Worm (Caenorhabditis elegans) whole organism, early embryonic: ENCODE results near the gene K09A11.1.

Source experiments
- B0310.2 ChIP-seq: sonication (generic microtip); optimal IDR thresholded peaks from 2 replicates; lab custom pipeline; 2016; ENCODE audit warnings: mild to moderate bottlenecking, missing genetic modification characterization, missing compliant biosample characterization
- F13C5.2 ChIP-seq: sonication (generic microtip); optimal IDR thresholded peaks from 2 replicates; lab custom pipeline; 2017; ENCODE audit warnings: mild to moderate bottlenecking, missing genetic modification characterization, inconsistent platforms, missing compliant biosample characterization
- aly-1 ChIP-seq: sonication (generic microtip); optimal IDR thresholded peaks from 2 replicates; lab custom pipeline; 2016; ENCODE audit warnings: missing genetic modification characterization, missing compliant biosample characterization
- ama-1 ChIP-seq: fragments of 150-350 bp; optimal IDR thresholded peaks from 2 replicates; lab custom pipeline; 2014
- ceh-13 ChIP-seq: fragments of 200-800 bp; sonication (Bioruptor generic); optimal IDR thresholded peaks from 2 replicates; lab custom pipeline; 2018; ENCODE audit warnings: mild to moderate bottlenecking, missing genetic modification characterization, missing compliant biosample characterization
- ceh-36 ChIP-seq: sonication (generic microtip); optimal IDR thresholded peaks from 2 replicates; lab custom pipeline; 2016; ENCODE audit warnings: missing genetic modification characterization, inconsistent platforms, missing compliant biosample characterization
- ets-7 ChIP-seq: sonication (generic microtip); optimal IDR thresholded peaks from 2 replicates; lab custom pipeline; 2016; ENCODE audit warnings: missing genotype, missing genetic modification characterization, missing compliant biosample characterization
- flt-1 ChIP-seq: fragments of 200-800 bp; sonication (Bioruptor generic); IDR thresholded peaks from 2 replicates; pipeline ENCODE4 v1.3.6; 2022; ENCODE audit warnings: missing genetic modification characterization, missing compliant biosample characterization
- hmbx-1 ChIP-seq: sonication (generic microtip); optimal IDR thresholded peaks from 2 replicates; lab custom pipeline; 2016; ENCODE audit warnings: mild to moderate bottlenecking, missing genetic modification characterization, missing compliant biosample characterization
- hmg-4 ChIP-seq: fragments of 200-800 bp; sonication (Bioruptor generic); optimal IDR thresholded peaks from 2 replicates; lab custom pipeline; 2018; ENCODE audit warnings: mild to moderate bottlenecking, missing genetic modification characterization, missing compliant biosample characterization
- hnd-1 ChIP-seq: sonication (generic microtip); optimal IDR thresholded peaks from 2 replicates; lab custom pipeline; 2016; ENCODE audit warnings: missing genetic modification characterization, missing compliant biosample characterization
- pes-1 ChIP-seq: fragments of 200-800 bp; sonication (Bioruptor generic); IDR thresholded peaks from 2 replicates; pipeline ENCODE4 v1.3.6; 2022; ENCODE audit warnings: missing genetic modification reagents, missing genetic modification characterization, missing compliant biosample characterization
- scrt-1 ChIP-seq: fragments of 200-800 bp; sonication (Bioruptor generic); IDR thresholded peaks from 2 replicates; pipeline ENCODE4 v1.3.6; 2022; ENCODE audit warnings: missing genetic modification characterization, missing compliant biosample characterization
- sea-1 ChIP-seq: fragments of 200-800 bp; sonication (Bioruptor generic); conservative IDR thresholded peaks from 2 replicates; pipeline ENCODE4 v1.3.6; 2022; ENCODE audit warnings: missing genetic modification characterization, missing compliant biosample characterization
- tbx-11 ChIP-seq: fragments of 200-800 bp; sonication (Bioruptor generic); IDR thresholded peaks from 2 replicates; pipeline ENCODE4 v1.3.6; 2022; ENCODE audit warnings: missing genetic modification characterization, missing compliant biosample characterization
- tbx-37 ChIP-seq: fragments of 200-800 bp; sonication (Bioruptor generic); conservative IDR thresholded peaks from 2 replicates; pipeline ENCODE4 v1.3.6; 2022; ENCODE audit warnings: missing genetic modification reagents, missing genetic modification characterization, missing compliant biosample characterization
- tra-4 ChIP-seq: sonication (generic microtip); optimal IDR thresholded peaks from 2 replicates; lab custom pipeline; 2017; ENCODE audit warnings: missing genetic modification characterization, missing compliant biosample characterization

The K09A11.1 gene

DNA sequence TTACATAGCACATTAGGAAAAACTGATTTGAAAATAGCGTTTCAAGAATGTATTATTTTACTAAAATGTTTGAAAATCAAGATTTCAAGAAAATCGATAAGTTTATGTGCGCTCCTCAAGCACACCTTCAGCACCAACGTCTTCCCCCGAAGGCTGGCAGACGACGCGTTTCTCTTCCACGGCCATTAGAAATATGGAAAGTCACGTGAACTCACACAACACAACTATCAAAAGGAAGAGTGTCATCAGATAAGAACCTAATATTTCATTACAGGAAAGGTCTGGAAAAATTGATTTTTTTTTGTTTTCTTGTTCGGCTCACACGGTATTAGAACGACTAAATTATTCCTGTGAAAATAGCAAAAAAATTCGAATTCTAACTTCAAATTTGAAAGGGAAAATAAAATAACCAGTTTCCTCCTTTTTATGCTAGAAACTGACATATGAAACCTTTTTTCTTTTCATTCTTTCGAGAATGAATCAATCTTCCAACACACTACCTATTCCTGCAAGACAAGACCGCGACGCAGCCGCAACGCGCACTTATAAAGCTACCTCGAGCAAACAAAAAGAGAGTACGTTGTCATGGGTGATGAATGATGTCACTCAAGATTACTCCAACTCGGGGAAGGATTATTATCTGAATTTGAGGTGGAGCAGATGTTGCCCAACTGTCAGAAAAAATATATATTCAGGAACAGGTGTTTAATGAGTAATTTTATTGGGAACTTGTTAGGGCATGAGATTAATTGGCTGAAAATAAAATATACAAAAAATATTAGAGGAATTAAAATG lies 37.0 kb upstream of the K09A11.1 start:
- TF ChIP-seq tra-4 (tag; lab: Kevin White, UChicago), result no peak
- peak; percentile 5 for TF ChIP-seq ceh-36
- TF ChIP-seq pes-1 (GFP tag; lab: Robert Waterston, UW), result no peak
- TF ChIP-seq ets-7 (tag; lab: Kevin White, UChicago), result no peak
- TF ChIP-seq sea-1 (GFP tag; lab: Robert Waterston, UW), result no peak
- TF ChIP-seq scrt-1 (GFP tag; lab: Robert Waterston, UW), result no peak
- TF ChIP-seq flt-1 (GFP tag; lab: Robert Waterston, UW), result no peak

- TF ChIP-seq ceh-13 (GFP tag; lab: Kevin White, UChicago), result no peak
- no peak for TF ChIP-seq tra-4 (tag; lab: Kevin White, UChicago)
- no peak for TF ChIP-seq tbx-11
- TF ChIP-seq flt-1 (GFP tag; lab: Robert Waterston, UW), result no peak
- TF ChIP-seq hnd-1 (tag; lab: Kevin White, UChicago), result no peak
- TF ChIP-seq B0310.2, result no peak
- TF ChIP-seq aly-1 (tag; lab: Kevin White, UChicago), result peak; percentile 28
- no peak for TF ChIP-seq ama-1
- no peak for TF ChIP-seq scrt-1 (GFP tag; lab: Robert Waterston, UW)
- TF ChIP-seq pes-1 (GFP tag; lab: Robert Waterston, UW), result no peak
- TF ChIP-seq hmg-4 (GFP tag; lab: Kevin White, UChicago), result no peak
- TF ChIP-seq ceh-36, result no peak
- TF ChIP-seq sea-1 (GFP tag; lab: Robert Waterston, UW), result 0 out of 2 replicates have a peak, but pooled peaks have one; percentile 27
- TF ChIP-seq F13C5.2 (tag; lab: Kevin White, UChicago), result no peak
- no peak for TF ChIP-seq tbx-37 (GFP tag; lab: Robert Waterston, UW)
- TF ChIP-seq ets-7 (tag; lab: Kevin White, UChicago), result no peak
These were observed 35.6 kb upstream of the K09A11.1 start, which contains the start of gene skr-21 for ce11 chrX:13226614-13227096. TSS of gene skr-21 (minus strand) at chrX:13226664.

ce11 chrX:13227778-13228177 lies 34.5 kb upstream of the K09A11.1 start:
- TF ChIP-seq hmbx-1 (tag; lab: Kevin White, UChicago) (no peak), flt-1 (GFP tag; lab: Robert Waterston, UW) (no peak), hnd-1 (tag; lab: Kevin White, UChicago) (no peak), tra-4 (tag; lab: Kevin White, UChicago) (no peak), ceh-36 (no peak), pes-1 (GFP tag; lab: Robert Waterston, UW) (no peak), B0310.2 (no peak), aly-1 (tag; lab: Kevin White, UChicago) (no peak), hmg-4 (GFP tag; lab: Kevin White, UChicago) (no peak), scrt-1 (GFP tag; lab: Robert Waterston, UW) (no peak), ama-1 (no peak), F13C5.2 (tag; lab: Kevin White, UChicago) (no peak), tbx-11 (no peak), ets-7 (tag; lab: Kevin White, UChicago) (no peak), sea-1 (GFP tag; lab: Robert Waterston, UW) (no peak), ceh-13 (GFP tag; lab: Kevin White, UChicago) (no peak), tbx-37 (GFP tag; lab: Robert Waterston, UW) (no peak)

ce11 chrX:13232259-13232658 lies 30.0 kb upstream of the K09A11.1 start, which contains the start of gene bgnt-1.5:
TSS of gene bgnt-1.5 (minus strand) at chrX:13232359.
- no peak for TF ChIP-seq B0310.2
- TF ChIP-seq pes-1 (GFP tag; lab: Robert Waterston, UW), result no peak
- no peak for TF ChIP-seq tra-4 (tag; lab: Kevin White, UChicago)
- TF ChIP-seq ceh-36, result no peak
- no peak for TF ChIP-seq ceh-13 (GFP tag; lab: Kevin White, UChicago)
- no peak for TF ChIP-seq flt-1 (GFP tag; lab: Robert Waterston, UW)
- no peak for TF ChIP-seq ama-1
- TF ChIP-seq ets-7 (tag; lab: Kevin White, UChicago), result no peak
- no peak for TF ChIP-seq tbx-37 (GFP tag; lab: Robert Waterston, UW)
- no peak for TF ChIP-seq aly-1 (tag; lab: Kevin White, UChicago)
- TF ChIP-seq hmg-4 (GFP tag; lab: Kevin White, UChicago), result no peak
- no peak for TF ChIP-seq hnd-1 (tag; lab: Kevin White, UChicago)
- TF ChIP-seq tbx-11, result no peak
- TF ChIP-seq scrt-1 (GFP tag; lab: Robert Waterston, UW), result no peak
- no peak for TF ChIP-seq F13C5.2 (tag; lab: Kevin White, UChicago)
- no peak for TF ChIP-seq sea-1 (GFP tag; lab: Robert Waterston, UW)
- no peak for TF ChIP-seq hmbx-1 (tag; lab: Kevin White, UChicago)

ce11 chrX:13234879-13235278 lies 27.4 kb upstream of the K09A11.1 start, which contains the start of gene K08H2.2:
TSS of gene K08H2.2 (minus strand) at chrX:13234979.
- no peak for TF ChIP-seq tbx-11
- TF ChIP-seq hmbx-1 (tag; lab: Kevin White, UChicago), result no peak
- TF ChIP-seq ceh-13 (GFP tag; lab: Kevin White, UChicago), result no peak
- no peak for TF ChIP-seq sea-1 (GFP tag; lab: Robert Waterston, UW)
- TF ChIP-seq hmg-4 (GFP tag; lab: Kevin White, UChicago), result no peak
- no peak for TF ChIP-seq ets-7 (tag; lab: Kevin White, UChicago)
- TF ChIP-seq pes-1 (GFP tag; lab: Robert Waterston, UW), result no peak
- TF ChIP-seq hnd-1 (tag; lab: Kevin White, UChicago), result no peak
- TF ChIP-seq ceh-36, result no peak
- TF ChIP-seq F13C5.2 (tag; lab: Kevin White, UChicago), result no peak
- no peak for TF ChIP-seq flt-1 (GFP tag; lab: Robert Waterston, UW)
- TF ChIP-seq ama-1, result no peak
- TF ChIP-seq tbx-37 (GFP tag; lab: Robert Waterston, UW), result no peak
- no peak for TF ChIP-seq B0310.2
- TF ChIP-seq tra-4 (tag; lab: Kevin White, UChicago), result no peak
- no peak for TF ChIP-seq scrt-1 (GFP tag; lab: Robert Waterston, UW)
- TF ChIP-seq aly-1 (tag; lab: Kevin White, UChicago), result no peak

DNA sequence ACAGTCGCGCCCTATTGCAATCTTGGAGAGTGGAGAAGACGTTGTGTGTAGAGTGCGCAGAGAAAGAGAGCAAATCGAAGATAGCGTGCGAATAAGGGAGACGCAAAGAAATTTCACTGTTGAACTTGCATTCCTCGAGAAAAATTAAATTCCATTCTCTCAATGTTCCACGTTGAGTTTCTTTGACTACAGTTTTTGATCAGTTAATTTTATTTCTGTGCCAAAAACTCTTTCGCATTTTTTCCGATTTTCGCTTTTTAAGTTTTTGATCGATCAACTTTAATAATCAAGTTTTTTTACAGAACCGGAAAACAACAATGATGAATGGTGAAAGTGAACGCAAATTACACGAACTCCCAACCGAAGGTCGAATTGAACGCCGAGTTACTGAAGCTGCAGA lies 25.2 kb upstream of the K09A11.1 start, which contains the start of gene K08H2.3:
Gene K08H2.3 (plus strand): TSS at position 301 of the 400 bp plus-strand sequence.
- TF ChIP-seq tra-4 (tag; lab: Kevin White, UChicago) (no peak), pes-1 (GFP tag; lab: Robert Waterston, UW) (no peak), aly-1 (tag; lab: Kevin White, UChicago) (no peak), tbx-11 (no peak), B0310.2 (no peak), flt-1 (GFP tag; lab: Robert Waterston, UW) (no peak), F13C5.2 (tag; lab: Kevin White, UChicago) (no peak), hmg-4 (GFP tag; lab: Kevin White, UChicago) (no peak), tbx-37 (GFP tag; lab: Robert Waterston, UW) (no peak), ama-1 (no peak), ceh-36 (no peak)
